Fruit fly (Drosophila melanogaster) whole organism, adult: ENCODE results near the gene CG12010.

ENCODE experiments used
- bab1 ChIP-seq: fragments of 200-800 bp; sonication (Bioruptor generic); optimal IDR thresholded peaks from 3 replicates; lab custom pipeline; 2019; ENCODE audit warnings: missing biosample characterization, mild to moderate bottlenecking, missing genetic modification characterization, moderate library complexity
- cic ChIP-seq: fragments of 200-800 bp; sonication (Bioruptor generic); optimal IDR thresholded peaks from 2 replicates; lab custom pipeline; 2017; ENCODE audit warnings: missing biosample characterization, mild to moderate bottlenecking, missing genetic modification characterization, moderate library complexity
- ovo ChIP-seq: fragments of 200-800 bp; sonication (Bioruptor generic); optimal IDR thresholded peaks from 2 replicates; lab custom pipeline; 2016; ENCODE audit warnings: missing biosample characterization, missing genetic modification characterization
- pad ChIP-seq: fragments of 200-800 bp; sonication (Bioruptor generic); optimal IDR thresholded peaks from 3 replicates; lab custom pipeline; 2017; ENCODE audit warnings: missing biosample characterization, missing genetic modification characterization, mild to moderate bottlenecking, moderate library complexity, missing genetic modification reagents

- TF ChIP-seq pad (GFP tag; lab: Kevin White, UChicago), result no peak
- TF ChIP-seq cic, result no peak
- no peak for TF ChIP-seq bab1
- no peak for TF ChIP-seq ovo
Measured at dm6 chr3L:3397849-3398248, 23.8 kb downstream of the CG12010 start.
